Worm (Caenorhabditis elegans) whole organism, L1 larva: ENCODE data around the gene C28A5.6.

ENCODE experiments used
- C34B4.2 ChIP-seq: sonication (generic microtip); optimal IDR thresholded peaks from 2 replicates; lab custom pipeline; 2017; ENCODE audit warnings: mild to moderate bottlenecking, missing genetic modification characterization, missing compliant biosample characterization
- Y116A8C.19 ChIP-seq: sonication (generic microtip); optimal IDR thresholded peaks from 2 replicates; lab custom pipeline; 2016; ENCODE audit warnings: missing compliant biosample characterization, missing genetic modification characterization, borderline replicate concordance
- aha-1 ChIP-seq: fragments of 150-350 bp; optimal IDR thresholded peaks from 2 replicates; lab custom pipeline; 2014; ENCODE audit warnings: missing biosample characterization, missing genetic modification characterization
- aly-2 ChIP-seq: fragments of 150-350 bp; optimal IDR thresholded peaks from 2 replicates; lab custom pipeline; 2014; ENCODE audit warnings: missing biosample characterization, missing genetic modification characterization
- ama-1 ChIP-seq: fragments of 150-350 bp; optimal IDR thresholded peaks from 2 replicates; lab custom pipeline; 2014
- ceh-63 ChIP-seq: fragments of 200-800 bp; sonication (Bioruptor generic); optimal IDR thresholded peaks from 2 replicates; lab custom pipeline; 2018; ENCODE audit warnings: mild to moderate bottlenecking, missing genetic modification characterization, missing compliant biosample characterization
- dpl-1 ChIP-seq, 3 experiments: fragments of 150-350 bp in 2 of 3; sonication (generic microtip) in 1 of 3; optimal IDR thresholded peaks; 2 replicates each; lab custom pipeline; 2014 to 2017; ENCODE audit warnings: missing biosample characterization in 3 of 3, missing genetic modification characterization in 3 of 3, missing genetic modification reagents in 3 of 3
- efl-1 ChIP-seq, 4 experiments: fragments of 150-350 bp; optimal IDR thresholded peaks in 3 of 4; peaks in 1 of 4; 1 replicate in 1 of 4; 2 replicates in 3 of 4; lab custom pipeline; 2014; ENCODE audit warnings: missing biosample characterization in 2 of 4, missing genetic modification characterization in 2 of 4, missing genetic modification reagents in 2 of 4
- efl-3 ChIP-seq: fragments of 200-800 bp; sonication (Bioruptor generic); optimal IDR thresholded peaks from 2 replicates; lab custom pipeline; 2018; ENCODE audit warnings: mild to moderate bottlenecking, missing genetic modification characterization, missing compliant biosample characterization
- elt-2 ChIP-seq: sonication (generic microtip); optimal IDR thresholded peaks from 2 replicates; lab custom pipeline; 2016; ENCODE audit warnings: missing genetic modification characterization, mild to moderate bottlenecking, inconsistent platforms, missing compliant biosample characterization, missing genetic modification reagents
- elt-3 ChIP-seq, 6 experiments: fragments of 150-350 bp in 1 of 6; sonication (generic microtip); optimal IDR thresholded peaks; 2 replicates each; lab custom pipeline; 2017 to 2018; ENCODE audit warnings: missing biosample characterization in 6 of 6, missing genetic modification characterization in 6 of 6, inconsistent platforms in 1 of 6
- fos-1 ChIP-seq: fragments of 150-350 bp; optimal IDR thresholded peaks from 2 replicates; lab custom pipeline; 2014; ENCODE audit warnings: missing biosample characterization, missing genetic modification characterization
- hpl-2 ChIP-seq: fragments of 150-350 bp; optimal IDR thresholded peaks from 2 replicates; lab custom pipeline; 2014; ENCODE audit warnings: missing biosample characterization, missing genetic modification reagents, missing genetic modification characterization
- irx-1 ChIP-seq: sonication (generic microtip); optimal IDR thresholded peaks from 2 replicates; lab custom pipeline; 2016; ENCODE audit warnings: missing genetic modification characterization, missing compliant biosample characterization
- lin-13 ChIP-seq: fragments of 150-350 bp; optimal IDR thresholded peaks from 2 replicates; lab custom pipeline; 2014; ENCODE audit warnings: missing biosample characterization, missing genetic modification reagents, missing genetic modification characterization
- lin-14 ChIP-seq: fragments of 200-800 bp; sonication (Bioruptor generic); optimal IDR thresholded peaks from 2 replicates; lab custom pipeline; 2018; ENCODE audit warnings: mild to moderate bottlenecking, missing genetic modification characterization, moderate library complexity, missing compliant biosample characterization
- lin-15B ChIP-seq: fragments of 150-350 bp; sonication (generic microtip); optimal IDR thresholded peaks from 3 replicates; lab custom pipeline; 2014; ENCODE audit warnings: missing biosample characterization, missing genetic modification characterization
- lin-35 ChIP-seq, 2 experiments: fragments of 150-350 bp; optimal IDR thresholded peaks; 2 replicates each; lab custom pipeline; 2014; ENCODE audit warnings: missing biosample characterization in 2 of 2, missing genetic modification characterization in 2 of 2, missing genetic modification reagents in 2 of 2
- lin-39 ChIP-seq: fragments of 150-350 bp; optimal IDR thresholded peaks from 2 replicates; lab custom pipeline; 2014; ENCODE audit warnings: missing biosample characterization, missing genetic modification reagents, missing genetic modification characterization
- lir-3 ChIP-seq: sonication (generic microtip); optimal IDR thresholded peaks from 2 replicates; lab custom pipeline; 2016; ENCODE audit warnings: mild to moderate bottlenecking, missing genetic modification characterization, moderate library complexity, missing compliant biosample characterization; ENCODE audit not compliant: poor library complexity
- lsy-2 ChIP-seq, 2 experiments: fragments of 150-350 bp; optimal IDR thresholded peaks; 2 replicates each; lab custom pipeline; 2014; ENCODE audit warnings: missing biosample characterization in 2 of 2, missing genetic modification characterization in 2 of 2
- nhr-11 ChIP-seq: fragments of 150-350 bp; optimal IDR thresholded peaks from 2 replicates; lab custom pipeline; 2014; ENCODE audit warnings: missing biosample characterization, missing genetic modification characterization
- nhr-12 ChIP-seq: sonication (generic microtip); optimal IDR thresholded peaks from 2 replicates; lab custom pipeline; 2017; ENCODE audit warnings: missing biosample characterization, missing genetic modification characterization
- nhr-47 ChIP-seq: sonication (generic microtip); optimal IDR thresholded peaks from 2 replicates; lab custom pipeline; 2016; ENCODE audit warnings: mild to moderate bottlenecking, missing genetic modification characterization, moderate library complexity, missing compliant biosample characterization
- nhr-77 ChIP-seq: fragments of 150-350 bp; optimal IDR thresholded peaks from 2 replicates; lab custom pipeline; 2014; ENCODE audit warnings: missing biosample characterization, missing genetic modification characterization
- nhr-84 ChIP-seq: sonication (generic microtip); optimal IDR thresholded peaks from 2 replicates; lab custom pipeline; 2017; ENCODE audit warnings: missing biosample characterization, missing genetic modification characterization
- nhr-90 ChIP-seq: sonication (generic microtip); optimal IDR thresholded peaks from 2 replicates; lab custom pipeline; 2016; ENCODE audit warnings: mild to moderate bottlenecking, missing genetic modification characterization, missing compliant biosample characterization; ENCODE audit not compliant: poor library complexity
- rnt-1 ChIP-seq: sonication (generic microtip); optimal IDR thresholded peaks from 2 replicates; lab custom pipeline; 2016; ENCODE audit warnings: mild to moderate bottlenecking, missing genetic modification characterization, moderate library complexity, missing compliant biosample characterization
- skn-1 ChIP-seq: fragments of 150-350 bp; optimal IDR thresholded peaks from 2 replicates; lab custom pipeline; 2014; ENCODE audit warnings: missing biosample characterization, missing genetic modification characterization
- sup-37 ChIP-seq: fragments of 200-800 bp; sonication (Bioruptor generic); optimal IDR thresholded peaks from 2 replicates; lab custom pipeline; 2018; ENCODE audit warnings: mild to moderate bottlenecking, missing genetic modification characterization, missing compliant biosample characterization
- swsn-7 ChIP-seq: sonication (generic microtip); optimal IDR thresholded peaks from 2 replicates; lab custom pipeline; 2016; ENCODE audit warnings: missing genetic modification characterization, missing compliant biosample characterization
- tbx-2 ChIP-seq: sonication (generic microtip); optimal IDR thresholded peaks from 2 replicates; lab custom pipeline; 2016; ENCODE audit warnings: missing genetic modification characterization, missing compliant biosample characterization
- unc-130 ChIP-seq: fragments of 150-350 bp; optimal IDR thresholded peaks from 2 replicates; lab custom pipeline; 2017; ENCODE audit warnings: missing biosample characterization, missing genetic modification characterization, inconsistent platforms
- unc-30 ChIP-seq: sonication (generic microtip); optimal IDR thresholded peaks from 2 replicates; lab custom pipeline; 2017; ENCODE audit warnings: missing biosample characterization, missing genetic modification characterization
- unc-62 ChIP-seq: fragments of 150-350 bp; optimal IDR thresholded peaks from 2 replicates; lab custom pipeline; 2014; ENCODE audit warnings: missing biosample characterization, missing genetic modification reagents, missing genetic modification characterization
- unc-86 ChIP-seq: sonication (generic microtip); optimal IDR thresholded peaks from 2 replicates; lab custom pipeline; 2016; ENCODE audit warnings: missing genetic modification characterization, missing compliant biosample characterization
- ztf-11 ChIP-seq, 2 experiments: sonication (generic microtip); optimal IDR thresholded peaks; 2 replicates each; lab custom pipeline; 2016 to 2017; ENCODE audit warnings: missing genetic modification characterization in 2 of 2, missing biosample characterization in 1 of 2, missing compliant biosample characterization in 1 of 2

C28A5.6 gene

ce11 chrIII:4419117-4419978, 10.0 kb downstream of the C28A5.6 start, which contains the start of the genes R07E5.7 and cku-80 (continued):
- no peak for TF ChIP-seq efl-3 (GFP tag; lab: Kevin White, UChicago)
- TF ChIP-seq nhr-90 (tag; lab: Kevin White, UChicago): peak; percentile 55
- TF ChIP-seq nhr-11: no peak
- no peak for TF ChIP-seq lin-39 (tag; lab: Kevin White, UChicago)
- TF ChIP-seq unc-86 (tag; lab: Kevin White, UChicago): peak; percentile 46
- peak; percentile 54 for TF ChIP-seq swsn-7 (tag; lab: Kevin White, UChicago)
- peak; percentile 53 for TF ChIP-seq tbx-2 (tag; lab: Kevin White, UChicago)
- no peak for TF ChIP-seq sup-37 (GFP tag; lab: Kevin White, UChicago)
- peak; percentile 28 for TF ChIP-seq aha-1 (tag; lab: Kevin White, UChicago)
- peak; percentile 24 for TF ChIP-seq nhr-77 (tag; lab: Kevin White, UChicago)
- peak; percentile 56 for TF ChIP-seq unc-130 (tag; lab: Kevin White, UChicago)
- no peak for TF ChIP-seq nhr-84
- TF ChIP-seq fos-1: no peak
- peak; percentile 51 for TF ChIP-seq lin-13
- TF ChIP-seq rnt-1: peak; percentile 78
- TF ChIP-seq aly-2 (tag; lab: Kevin White, UChicago): no peak
- TF ChIP-seq lin-14 (GFP tag; lab: Kevin White, UChicago): no peak
- no peak for TF ChIP-seq Y116A8C.19 (tag; lab: Kevin White, UChicago)
- no peak for TF ChIP-seq C34B4.2
- TF ChIP-seq dpl-1 (GFP tag; optimal IDR thresholded peaks at IDR 0.05; lab: Kevin White, UChicago): peak; percentile 86 to 91 (median 90)
- TF ChIP-seq lsy-2 (tag; optimal IDR thresholded peaks at IDR 0.05; lab: Kevin White, UChicago): peak; percentile 74 to 78
- peak; percentile 42 for TF ChIP-seq irx-1 (tag; lab: Kevin White, UChicago)
- TF ChIP-seq unc-30 (tag; lab: Kevin White, UChicago): no peak
- peak in 1 of 2 experiments; percentile 28 for TF ChIP-seq ztf-11 (tag; optimal IDR thresholded peaks at IDR 0.05; lab: Kevin White, UChicago)
- TF ChIP-seq elt-2 (tag; lab: Kevin White, UChicago): peak; percentile 40
- TF ChIP-seq elt-3 (tag; optimal IDR thresholded peaks at IDR 0.05; lab: Kevin White, UChicago): peak in 2 of 6 experiments; percentile 44 to 47
- peak; percentile 73 for TF ChIP-seq nhr-47 (tag; lab: Kevin White, UChicago)
- TF ChIP-seq ceh-63 (GFP tag; lab: Kevin White, UChicago): no peak
- no peak for TF ChIP-seq unc-62 (GFP tag; lab: Kevin White, UChicago)
- TF ChIP-seq ama-1 (lab: Kevin White, UChicago): no peak
- TF ChIP-seq nhr-12: no peak
- TF ChIP-seq hpl-2: no peak
- no peak for TF ChIP-seq lir-3 (tag; lab: Kevin White, UChicago)

DNA sequence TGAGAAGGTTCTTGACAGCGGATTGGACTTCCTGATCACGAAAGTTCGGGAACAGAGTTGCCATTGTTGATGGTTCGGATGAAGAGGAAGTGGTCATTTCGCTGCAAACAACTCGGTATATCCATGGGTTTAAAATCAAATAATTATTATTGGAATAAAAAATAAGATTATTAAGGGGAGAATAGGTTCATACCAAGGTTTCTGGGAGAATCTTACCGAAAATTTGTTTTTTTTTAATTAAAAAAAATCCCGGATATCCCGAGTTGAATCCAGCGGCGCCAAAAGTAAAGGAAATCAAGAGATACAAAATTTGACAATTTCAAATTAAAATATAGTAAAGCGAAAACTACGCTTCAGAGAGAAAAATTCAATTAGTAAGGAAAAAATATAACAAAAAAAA, 11.3 kb downstream of the C28A5.6 start, which contains the start of the genes R07E5.19 and pdcd-2:
R07E5.19 (minus strand) TSS at position 101 of the 400 bp plus-strand sequence.
pdcd-2 (minus strand) TSS at position 102 of the 400 bp plus-strand sequence.
- no peak for TF ChIP-seq unc-86 (tag; lab: Kevin White, UChicago)
- no peak for TF ChIP-seq efl-1 (optimal IDR thresholded peaks at IDR 0.05; lab: Kevin White, UChicago)
- TF ChIP-seq efl-1 (GFP tag; optimal IDR thresholded peaks at IDR 0.05 in 1 of 2; lab: Kevin White, UChicago): peak in 1 of 2 experiments; percentile 14
- TF ChIP-seq lin-35 (GFP tag; optimal IDR thresholded peaks at IDR 0.05; lab: Kevin White, UChicago): no peak

DNA sequence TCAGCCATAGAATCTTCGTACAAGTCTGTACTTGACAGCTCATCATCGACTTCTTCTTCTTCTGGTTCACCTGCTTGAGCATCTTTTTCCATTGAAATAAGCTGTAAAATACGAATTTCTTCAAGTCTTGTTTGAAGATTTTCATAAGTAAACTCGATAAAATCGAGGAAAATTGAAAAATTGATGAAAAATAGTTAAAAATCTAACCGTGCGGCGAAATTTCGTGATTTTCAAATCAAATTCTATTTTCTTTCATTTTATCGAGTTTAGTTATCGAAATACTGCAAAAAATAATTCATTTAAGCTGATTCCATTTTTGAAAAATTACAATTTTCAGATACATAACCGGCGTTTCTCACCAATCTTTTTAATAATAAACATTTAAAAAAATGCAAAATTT, 14.2 kb downstream of the C28A5.6 start, which contains the start of gene R07E5.11:
R07E5.11 (minus strand) TSS at position 101 of the 400 bp plus-strand sequence.
- no peak for TF ChIP-seq skn-1 (tag; lab: Kevin White, UChicago)
- TF ChIP-seq lin-15B (tag; lab: Kevin White, UChicago): no peak
- TF ChIP-seq lin-13: no peak
- TF ChIP-seq, all 84 proteins: peak for 0
